Fruit fly (Drosophila melanogaster): Measurements from ENCODE around the gene CG4174.

Gene CG4174

dm6 chr3L:18607162-18607561 is 10.6 kb downstream of the CG4174 start, which contains the start of gene CG18231:
TSS of gene CG18231 (plus strand) at chr3L:18607462.
- TF ChIP-seq psq (optimal IDR thresholded peaks at IDR 0.05) (no peak), EcR (GFP tag; optimal IDR thresholded peaks at IDR 0.05) (no peak), Dll (optimal IDR thresholded peaks at IDR 0.05) (no peak), pan (optimal IDR thresholded peaks at IDR 0.05) (no peak), CG8478 (optimal IDR thresholded peaks at IDR 0.05) (no peak), usp (GFP tag; optimal IDR thresholded peaks at IDR 0.05) (no peak)

dm6 chr3L:18605172-18605571 is 12.6 kb downstream of the CG4174 start, which contains the start of gene CG18233:
TSS of gene CG18233 (plus strand) at chr3L:18605472.
- TF ChIP-seq CG8478 (optimal IDR thresholded peaks at IDR 0.05), result no peak
- TF ChIP-seq psq (optimal IDR thresholded peaks at IDR 0.05), result no peak
- no peak for TF ChIP-seq Dll (optimal IDR thresholded peaks at IDR 0.05)
- no peak for TF ChIP-seq pan (optimal IDR thresholded peaks at IDR 0.05)
- no peak for TF ChIP-seq usp (GFP tag; optimal IDR thresholded peaks at IDR 0.05)
- no peak for TF ChIP-seq EcR (GFP tag; optimal IDR thresholded peaks at IDR 0.05)

- TF ChIP-seq EcR (GFP tag; optimal IDR thresholded peaks at IDR 0.05) (no peak), usp (GFP tag; optimal IDR thresholded peaks at IDR 0.05) (no peak), psq (optimal IDR thresholded peaks at IDR 0.05) (no peak), CG8478 (optimal IDR thresholded peaks at IDR 0.05) (no peak), Dll (optimal IDR thresholded peaks at IDR 0.05) (no peak), pan (optimal IDR thresholded peaks at IDR 0.05) (no peak)
Measured at dm6 chr3L:18603125-18603524, 14.6 kb downstream of the CG4174 start, which contains the start of gene CG18234. TSS of gene CG18234 (plus strand) at chr3L:18603425.

- TF ChIP-seq psq (optimal IDR thresholded peaks at IDR 0.05) (no peak), EcR (GFP tag; optimal IDR thresholded peaks at IDR 0.05) (no peak), pan (optimal IDR thresholded peaks at IDR 0.05) (no peak), Dll (optimal IDR thresholded peaks at IDR 0.05) (no peak), CG8478 (optimal IDR thresholded peaks at IDR 0.05) (no peak), usp (GFP tag; optimal IDR thresholded peaks at IDR 0.05) (no peak)
Measured at dm6 chr3L:18593671-18594070, 24.1 kb downstream of the CG4174 start, which contains the start of gene term. TSS of gene term (minus strand) at chr3L:18593771.

dm6 chr3L:18588387-18588786 is 29.4 kb downstream of the CG4174 start, which contains the start of gene CG7271:
TSS of gene CG7271 (plus strand) at chr3L:18588759.
- TF ChIP-seq pan (optimal IDR thresholded peaks at IDR 0.05) (no peak), CG8478 (optimal IDR thresholded peaks at IDR 0.05) (no peak), EcR (GFP tag; optimal IDR thresholded peaks at IDR 0.05) (no peak), psq (optimal IDR thresholded peaks at IDR 0.05) (no peak), Dll (optimal IDR thresholded peaks at IDR 0.05) (no peak), usp (GFP tag; optimal IDR thresholded peaks at IDR 0.05) (no peak)

dm6 chr3L:18559958-18560357 is 57.8 kb downstream of the CG4174 start, which contains the start of gene AstC-R1:
TSS of gene AstC-R1 (plus strand) at chr3L:18560258.
- TF ChIP-seq Dll (optimal IDR thresholded peaks at IDR 0.05) (no peak), pan (optimal IDR thresholded peaks at IDR 0.05) (no peak), CG8478 (optimal IDR thresholded peaks at IDR 0.05) (no peak), EcR (GFP tag; optimal IDR thresholded peaks at IDR 0.05) (no peak), usp (GFP tag; optimal IDR thresholded peaks at IDR 0.05) (no peak), psq (optimal IDR thresholded peaks at IDR 0.05) (no peak)

All from whole organism.